Worm (Caenorhabditis elegans): ENCODE data around the gene cbp-1.

Gene cbp-1

DNA sequence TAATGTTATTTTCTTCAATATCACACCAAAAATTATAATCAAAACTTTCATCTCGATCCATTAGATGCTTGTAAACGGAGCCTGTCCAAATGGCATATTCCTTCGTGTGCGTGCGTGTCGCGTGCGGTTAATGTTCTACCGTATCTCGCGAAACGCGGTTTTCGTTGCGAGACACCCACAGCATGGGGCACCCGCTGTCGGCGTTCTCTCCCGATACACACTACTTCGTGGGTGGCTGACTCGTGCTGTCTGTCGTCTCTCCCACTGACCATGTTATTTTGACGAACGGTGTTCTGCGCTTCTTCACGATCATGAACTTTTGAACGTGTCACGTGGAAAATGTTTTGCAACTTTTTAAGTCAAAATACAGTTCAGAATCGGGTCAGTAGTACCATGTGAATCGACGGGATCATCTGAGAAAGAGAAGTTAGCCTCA is 826 bp upstream of the cbp-1 start (continued):
- peak; percentile 96 for TF ChIP-seq hmg-11 (tag; optimal IDR thresholded peaks at IDR 0.05)
- TF ChIP-seq skn-1 (tag; optimal IDR thresholded peaks at IDR 0.05): peak; percentile 93
- TF ChIP-seq R02D3.7 (tag; optimal IDR thresholded peaks at IDR 0.05): peak; percentile 90
- TF ChIP-seq fkh-2 (tag; optimal IDR thresholded peaks at IDR 0.05): no peak
- peak; percentile 93 for TF ChIP-seq ceh-82 (tag; optimal IDR thresholded peaks at IDR 0.05)
- TF ChIP-seq ZK546.5 (tag; optimal IDR thresholded peaks at IDR 0.05): peak; percentile 57

DNA sequence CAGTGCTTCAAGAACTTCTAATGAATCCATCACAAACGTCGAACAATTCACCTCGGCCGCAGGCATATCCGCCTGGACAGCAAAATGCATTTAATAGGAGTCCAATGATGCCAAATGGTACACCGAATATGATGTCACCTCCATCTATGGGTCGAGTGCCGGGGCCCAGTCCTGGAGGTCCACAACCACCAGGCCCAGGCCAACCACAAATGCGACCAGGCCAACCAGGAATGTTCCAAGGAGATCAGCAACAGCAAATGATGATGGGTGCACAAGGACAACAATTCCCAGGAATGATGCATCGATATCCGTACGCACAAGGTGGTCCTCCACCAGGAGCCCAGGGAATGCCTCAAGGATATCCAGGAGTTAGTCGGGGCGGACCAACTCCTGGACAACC is 786 bp downstream of the cbp-1 start:
- no peak for TF ChIP-seq lin-39 (tag; optimal IDR thresholded peaks at IDR 0.05)
- TF ChIP-seq ceh-28 (tag; optimal IDR thresholded peaks at IDR 0.05): no peak

DNA sequence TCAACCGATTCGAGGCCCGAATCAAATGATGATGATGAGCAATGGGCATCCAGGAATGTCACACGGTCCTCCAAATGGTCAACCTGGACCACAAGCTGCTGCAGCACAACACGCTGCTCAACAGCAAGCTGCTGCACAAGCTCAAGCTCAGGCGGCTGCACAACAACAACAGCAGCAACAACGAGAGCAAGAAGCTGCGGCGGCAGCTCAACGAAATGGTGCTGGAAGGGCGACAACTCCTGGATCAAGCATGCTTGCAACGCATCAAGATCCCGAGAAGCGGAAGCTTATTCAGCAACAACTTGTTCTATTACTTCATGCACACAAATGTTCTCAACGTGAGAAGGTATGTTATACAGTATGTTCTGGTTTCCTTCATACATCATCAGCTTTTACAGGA is 1.7 kb downstream of the cbp-1 start:
- TF ChIP-seq nhr-11 (tag; optimal IDR thresholded peaks at IDR 0.05) (no peak), fkh-10 (GFP tag; optimal IDR thresholded peaks at IDR 0.05) (no peak), unc-62 (GFP tag; optimal IDR thresholded peaks at IDR 0.05) (no peak), egl-27 (tag; optimal IDR thresholded peaks at IDR 0.05) (no peak), elt-2 (tag; optimal IDR thresholded peaks at IDR 0.05) (no peak), daf-12 (tag; optimal IDR thresholded peaks at IDR 0.05) (no peak), ceh-16 (tag; optimal IDR thresholded peaks at IDR 0.05) (no peak), lin-39 (tag; optimal IDR thresholded peaks at IDR 0.05) (no peak), nhr-23 (tag; optimal IDR thresholded peaks at IDR 0.05) (no peak), nhr-237 (tag; optimal IDR thresholded peaks at IDR 0.05) (no peak), nfya-1 (tag; optimal IDR thresholded peaks at IDR 0.05; ENCODE audit: insufficient read depth) (no peak), nhr-28 (tag; optimal IDR thresholded peaks at IDR 0.05) (no peak), fkh-2 (tag; optimal IDR thresholded peaks at IDR 0.05) (no peak), egl-5 (tag; optimal IDR thresholded peaks at IDR 0.05) (no peak), nhr-77 (tag; optimal IDR thresholded peaks at IDR 0.05) (no peak)

DNA sequence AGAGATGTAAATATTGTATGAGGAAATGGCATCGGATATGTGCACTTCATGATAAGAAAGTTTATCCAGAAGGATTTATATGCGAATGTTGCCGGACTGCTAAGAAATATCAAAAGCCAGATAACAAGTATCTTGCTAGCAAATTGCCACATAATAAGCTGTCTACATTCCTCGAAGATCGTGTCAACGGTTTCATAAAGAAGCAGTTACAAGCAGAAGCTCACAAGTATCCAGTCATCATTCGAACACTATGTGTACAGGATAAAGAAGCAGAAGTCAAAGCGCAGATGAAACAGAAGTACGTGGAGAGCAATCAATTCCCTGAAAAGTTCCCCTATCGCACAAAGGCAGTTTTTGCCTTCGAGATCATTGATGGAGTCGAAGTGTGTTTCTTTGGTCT is 4.3 kb downstream of the cbp-1 start:
- TF ChIP-seq elt-2 (tag; optimal IDR thresholded peaks at IDR 0.05) (no peak), unc-39 (tag; optimal IDR thresholded peaks at IDR 0.05) (no peak), eor-1 (tag; optimal IDR thresholded peaks at IDR 0.05) (no peak), mml-1 (tag; optimal IDR thresholded peaks at IDR 0.05) (no peak), pha-4 (tag; optimal IDR thresholded peaks at IDR 0.05) (no peak), nfya-1 (tag; optimal IDR thresholded peaks at IDR 0.05; ENCODE audit: insufficient read depth) (no peak), nhr-76 (tag; optimal IDR thresholded peaks at IDR 0.05) (no peak), egl-5 (tag; optimal IDR thresholded peaks at IDR 0.05) (no peak), nhr-43 (tag; optimal IDR thresholded peaks at IDR 0.05; ENCODE audit: poor library complexity, severe bottlenecking) (no peak), fos-1 (tag; optimal IDR thresholded peaks at IDR 0.05) (no peak), lsy-12 (tag; optimal IDR thresholded peaks at IDR 0.05) (no peak), elt-1 (tag; optimal IDR thresholded peaks at IDR 0.05) (no peak), daf-12 (tag; optimal IDR thresholded peaks at IDR 0.05) (no peak), elt-3 (tag; optimal IDR thresholded peaks at IDR 0.05) (no peak), aly-2 (tag; optimal IDR thresholded peaks at IDR 0.05) (no peak), nhr-23 (tag; optimal IDR thresholded peaks at IDR 0.05) (no peak), hmg-11 (tag; optimal IDR thresholded peaks at IDR 0.05) (no peak), ceh-16 (tag; optimal IDR thresholded peaks at IDR 0.05) (no peak), zag-1 (tag; optimal IDR thresholded peaks at IDR 0.05) (no peak)

DNA sequence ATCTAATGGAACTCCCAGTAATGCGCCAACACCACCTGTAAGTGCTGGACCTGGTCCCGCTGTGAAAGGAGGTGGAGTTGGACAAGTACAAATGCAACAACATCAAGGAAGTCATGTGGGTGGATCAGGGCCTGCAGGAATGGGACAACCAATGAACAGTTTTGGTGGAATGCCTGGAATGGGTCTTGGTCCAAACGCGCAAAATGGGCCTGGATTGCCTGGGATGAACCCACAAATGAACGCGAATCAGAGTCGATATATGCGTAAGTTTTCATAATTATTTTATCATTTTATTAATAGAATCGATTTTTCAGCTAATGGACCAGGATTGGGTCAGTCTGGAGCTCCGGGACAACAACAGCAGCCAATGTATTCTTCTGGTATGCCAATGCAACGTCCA is 6.1 kb downstream of the cbp-1 start:
- no peak for TF ChIP-seq ztf-4 (tag; optimal IDR thresholded peaks at IDR 0.05)
- no peak for TF ChIP-seq ceh-9 (tag; optimal IDR thresholded peaks at IDR 0.05)
- no peak for TF ChIP-seq unc-39 (tag; optimal IDR thresholded peaks at IDR 0.05)
- no peak for TF ChIP-seq ceh-28 (tag; optimal IDR thresholded peaks at IDR 0.05)
- TF ChIP-seq nhr-76 (tag; optimal IDR thresholded peaks at IDR 0.05): no peak
- no peak for TF ChIP-seq elt-1 (tag; optimal IDR thresholded peaks at IDR 0.05)
- TF ChIP-seq sea-2 (GFP tag; optimal IDR thresholded peaks at IDR 0.05): no peak

Data from whole organism, L3 larva.